Worm (Caenorhabditis elegans) whole organism, early embryonic: ENCODE data around the gene T07H3.8.

Experiments
- aly-1 ChIP-seq: sonication (generic microtip); optimal IDR thresholded peaks from 2 replicates; lab custom pipeline; 2016; ENCODE audit warnings: missing genetic modification characterization, missing compliant biosample characterization
- ama-1 ChIP-seq: fragments of 150-350 bp; optimal IDR thresholded peaks from 2 replicates; lab custom pipeline; 2014
- ceh-36 ChIP-seq: sonication (generic microtip); optimal IDR thresholded peaks from 2 replicates; lab custom pipeline; 2016; ENCODE audit warnings: missing genetic modification characterization, inconsistent platforms, missing compliant biosample characterization
- flt-1 ChIP-seq: fragments of 200-800 bp; sonication (Bioruptor generic); IDR thresholded peaks from 2 replicates; pipeline ENCODE4 v1.3.6; 2022; ENCODE audit warnings: missing genetic modification characterization, missing compliant biosample characterization
- hmg-4 ChIP-seq: fragments of 200-800 bp; sonication (Bioruptor generic); optimal IDR thresholded peaks from 2 replicates; lab custom pipeline; 2018; ENCODE audit warnings: mild to moderate bottlenecking, missing genetic modification characterization, missing compliant biosample characterization
- pes-1 ChIP-seq: fragments of 200-800 bp; sonication (Bioruptor generic); IDR thresholded peaks from 2 replicates; pipeline ENCODE4 v1.3.6; 2022; ENCODE audit warnings: missing genetic modification reagents, missing genetic modification characterization, missing compliant biosample characterization
- scrt-1 ChIP-seq: fragments of 200-800 bp; sonication (Bioruptor generic); IDR thresholded peaks from 2 replicates; pipeline ENCODE4 v1.3.6; 2022; ENCODE audit warnings: missing genetic modification characterization, missing compliant biosample characterization

ce11 chrII:1618948-1619347 is 32.5 kb downstream of the T07H3.8 start, which contains the start of gene fbxa-166:
- TF ChIP-seq ama-1 (lab: Kevin White, UChicago), result no peak
- TF ChIP-seq flt-1 (GFP tag; lab: Robert Waterston, UW), result no peak
- no peak for TF ChIP-seq aly-1 (tag; lab: Kevin White, UChicago)
- TF ChIP-seq ceh-36 (tag; lab: Kevin White, UChicago), result no peak
- TF ChIP-seq scrt-1 (GFP tag; lab: Robert Waterston, UW), result no peak
- TF ChIP-seq pes-1 (GFP tag; lab: Robert Waterston, UW), result no peak
- TF ChIP-seq hmg-4 (GFP tag; lab: Kevin White, UChicago), result no peak
